Worm (Caenorhabditis elegans) whole organism, L3 larva: ENCODE data around the gene T26E4.18.

Experiments used
- R02D3.7 ChIP-seq: fragments of 150-350 bp; optimal IDR thresholded peaks from 2 replicates; lab custom pipeline; 2014; ENCODE audit warnings: missing biosample characterization, missing genetic modification characterization
- ZK546.5 ChIP-seq: sonication (generic microtip); optimal IDR thresholded peaks from 2 replicates; lab custom pipeline; 2017; ENCODE audit warnings: missing biosample characterization, missing genetic modification characterization
- ama-1 ChIP-seq: fragments of 150-350 bp; optimal IDR thresholded peaks from 2 replicates; lab custom pipeline; 2018
- fkh-10 ChIP-seq: sonication (generic microtip); optimal IDR thresholded peaks from 2 replicates; lab custom pipeline; 2017; ENCODE audit warnings: missing biosample characterization, missing genetic modification reagents, missing genetic modification characterization
- fos-1 ChIP-seq: fragments of 150-350 bp; optimal IDR thresholded peaks from 2 replicates; lab custom pipeline; 2014; ENCODE audit warnings: missing biosample characterization, missing genetic modification characterization
- nhr-11 ChIP-seq: fragments of 150-350 bp; optimal IDR thresholded peaks from 2 replicates; lab custom pipeline; 2014; ENCODE audit warnings: missing biosample characterization, missing genetic modification characterization
- nhr-28 ChIP-seq: fragments of 150-350 bp; optimal IDR thresholded peaks from 2 replicates; lab custom pipeline; 2014; ENCODE audit warnings: missing biosample characterization, missing genetic modification characterization
- pha-4 ChIP-seq: fragments of 150-350 bp; optimal IDR thresholded peaks from 2 replicates; lab custom pipeline; 2014; ENCODE audit warnings: missing biosample characterization, missing genetic modification reagents, missing genetic modification characterization
- sea-2 ChIP-seq: fragments of 150-350 bp; sonication (generic microtip); optimal IDR thresholded peaks from 4 replicates; lab custom pipeline; 2014; ENCODE audit warnings: missing biosample characterization, missing genetic modification reagents, missing genetic modification characterization
- zag-1 ChIP-seq: fragments of 150-350 bp; optimal IDR thresholded peaks from 2 replicates; lab custom pipeline; 2014; ENCODE audit warnings: missing biosample characterization, missing genetic modification characterization
- ztf-11 ChIP-seq: fragments of 150-350 bp; optimal IDR thresholded peaks from 2 replicates; lab custom pipeline; 2014; ENCODE audit warnings: missing biosample characterization, missing genetic modification characterization

DNA sequence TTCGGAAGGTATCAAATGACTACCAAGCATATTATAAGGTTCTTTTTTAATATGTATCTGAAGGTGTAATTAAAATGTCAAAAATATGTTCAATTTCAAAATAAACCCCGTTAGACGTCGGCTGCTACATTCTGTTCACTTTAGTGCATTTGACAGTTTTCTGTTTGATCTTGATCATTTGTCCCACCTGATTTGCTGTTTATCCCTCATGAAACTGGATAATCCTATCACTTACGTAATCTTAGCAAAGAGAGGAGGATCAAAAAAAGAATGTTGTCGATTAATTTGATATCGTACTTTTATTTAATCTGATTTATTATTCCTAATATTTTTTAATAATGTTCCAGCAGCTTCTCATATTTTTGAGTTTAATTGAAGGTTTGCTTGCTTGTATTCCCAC lies 6.8 kb upstream of the T26E4.18 start, which contains the start of gene F54B8.1:
- TF ChIP-seq fkh-10 (GFP tag; lab: Kevin White, UChicago) (no peak), zag-1 (tag; lab: Kevin White, UChicago) (no peak), ZK546.5 (tag; lab: Kevin White, UChicago) (no peak), ama-1 (no peak), R02D3.7 (tag; lab: Kevin White, UChicago) (no peak), fos-1 (tag; lab: Kevin White, UChicago) (no peak), nhr-28 (tag; lab: Kevin White, UChicago) (no peak), pha-4 (tag; lab: Kevin White, UChicago) (no peak), ztf-11 (tag; lab: Kevin White, UChicago) (no peak), sea-2 (GFP tag; lab: Kevin White, UChicago) (no peak), nhr-11 (tag; lab: Kevin White, UChicago) (no peak)
